Worm (Caenorhabditis elegans) whole organism, young adult: ENCODE measurements around the gene nhr-146.

Experiments
- D2030.7 ChIP-seq: fragments of 200-800 bp; sonication (Bioruptor generic); IDR thresholded peaks from 2 replicates; pipeline ENCODE4 v1.3.6; 2022; ENCODE audit warnings: missing genetic modification reagents, missing genetic modification characterization, missing compliant biosample characterization
- F23B12.7 ChIP-seq: sonication (generic microtip); optimal IDR thresholded peaks from 2 replicates; lab custom pipeline; 2017; ENCODE audit warnings: missing genetic modification characterization, mild to moderate bottlenecking, missing compliant biosample characterization, antibody characterized with exemption, moderate library complexity; ENCODE audit not compliant: insufficient read depth
- F39B2.1 ChIP-seq: fragments of 200-800 bp; sonication (Bioruptor generic); IDR thresholded peaks from 2 replicates; pipeline ENCODE4 v1.3.6; 2022; ENCODE audit warnings: missing genetic modification reagents, missing genetic modification characterization, missing compliant biosample characterization
- F52B5.7 ChIP-seq: sonication (generic microtip); optimal IDR thresholded peaks from 2 replicates; lab custom pipeline; 2016; ENCODE audit warnings: mild to moderate bottlenecking, missing genetic modification characterization, missing compliant biosample characterization
- K12H6.12 ChIP-seq: fragments of 200-800 bp; sonication (Bioruptor generic); optimal IDR thresholded peaks from 2 replicates; lab custom pipeline; 2018; ENCODE audit warnings: mild to moderate bottlenecking, missing genetic modification characterization, missing compliant biosample characterization
- T26A5.8 ChIP-seq: sonication (generic microtip); optimal IDR thresholded peaks from 2 replicates; lab custom pipeline; 2016; ENCODE audit warnings: missing genetic modification characterization, missing compliant biosample characterization
- Y53F4B.3 ChIP-seq: fragments of 200-800 bp; sonication (Bioruptor generic); IDR thresholded peaks from 2 replicates; pipeline ENCODE4 v1.3.6; 2022; ENCODE audit warnings: missing genetic modification reagents, missing genetic modification characterization, missing compliant biosample characterization
- Y53G8AR.9 ChIP-seq: fragments of 200-800 bp; sonication (Bioruptor generic); conservative IDR thresholded peaks from 2 replicates; pipeline ENCODE4 v1.3.6; 2022; ENCODE audit warnings: missing genetic modification reagents, missing genetic modification characterization, missing compliant biosample characterization
- athp-1 ChIP-seq: sonication (generic microtip); optimal IDR thresholded peaks from 2 replicates; lab custom pipeline; 2017; ENCODE audit warnings: mild to moderate bottlenecking, missing genetic modification characterization, missing compliant biosample characterization
- attf-3 ChIP-seq: fragments of 200-800 bp; sonication (Bioruptor generic); conservative IDR thresholded peaks from 2 replicates; pipeline ENCODE4 v1.3.6; 2022; ENCODE audit warnings: missing genetic modification reagents, missing genetic modification characterization, missing compliant biosample characterization
- attf-5 ChIP-seq: fragments of 200-800 bp; sonication (Bioruptor generic); optimal IDR thresholded peaks from 2 replicates; lab custom pipeline; 2018; ENCODE audit warnings: mild to moderate bottlenecking, missing genetic modification characterization, missing compliant biosample characterization
- cebp-2 ChIP-seq: fragments of 200-800 bp; sonication (Bioruptor generic); IDR thresholded peaks from 2 replicates; pipeline ENCODE4 v1.3.6; 2022; ENCODE audit warnings: missing genetic modification characterization, missing compliant biosample characterization
- ceh-100 ChIP-seq: fragments of 200-800 bp; sonication (Bioruptor generic); IDR thresholded peaks from 2 replicates; pipeline ENCODE4 v1.3.6; 2022; ENCODE audit warnings: missing genetic modification reagents, missing genetic modification characterization, missing compliant biosample characterization
- ceh-27 ChIP-seq: fragments of 200-800 bp; sonication (Bioruptor generic); optimal IDR thresholded peaks from 2 replicates; lab custom pipeline; 2018; ENCODE audit warnings: mild to moderate bottlenecking, missing genetic modification characterization, moderate library complexity, missing compliant biosample characterization
- ceh-79 ChIP-seq: sonication (generic microtip); optimal IDR thresholded peaks from 2 replicates; lab custom pipeline; 2017; ENCODE audit warnings: mild to moderate bottlenecking, missing genetic modification characterization, missing compliant biosample characterization
- chd-7 ChIP-seq: sonication (generic microtip); optimal IDR thresholded peaks from 2 replicates; lab custom pipeline; 2016; ENCODE audit warnings: mild to moderate bottlenecking, missing genetic modification characterization, moderate library complexity, missing compliant biosample characterization
- efl-1 ChIP-seq: fragments of 150-350 bp; optimal IDR thresholded peaks from 2 replicates; lab custom pipeline; 2014; ENCODE audit warnings: missing biosample characterization, missing genetic modification reagents, missing genetic modification characterization
- ets-4 ChIP-seq: fragments of 200-800 bp; sonication (Bioruptor generic); optimal IDR thresholded peaks from 2 replicates; lab custom pipeline; 2018; ENCODE audit warnings: mild to moderate bottlenecking, missing genetic modification characterization, missing compliant biosample characterization
- hmg-1.2 ChIP-seq: fragments of 200-800 bp; sonication (Bioruptor generic); IDR thresholded peaks from 2 replicates; pipeline ENCODE4 v1.3.6; 2022; ENCODE audit warnings: missing genetic modification reagents, missing genetic modification characterization, missing compliant biosample characterization
- hmg-20 ChIP-seq: fragments of 200-800 bp; sonication (Bioruptor generic); IDR thresholded peaks from 2 replicates; pipeline ENCODE4 v1.3.6; 2022; ENCODE audit warnings: missing genetic modification reagents, missing genetic modification characterization, missing compliant biosample characterization
- lin-40 ChIP-seq: sonication (generic microtip); optimal IDR thresholded peaks from 2 replicates; lab custom pipeline; 2016; ENCODE audit warnings: missing genetic modification characterization, mild to moderate bottlenecking, missing compliant biosample characterization, missing genotype, missing genetic modification reagents
- lin-54 ChIP-seq: fragments of 200-800 bp; sonication (Bioruptor generic); optimal IDR thresholded peaks from 2 replicates; lab custom pipeline; 2018; ENCODE audit warnings: mild to moderate bottlenecking, missing genetic modification characterization, missing compliant biosample characterization
- lir-1 ChIP-seq: fragments of 200-800 bp; sonication (Bioruptor generic); conservative IDR thresholded peaks from 2 replicates; pipeline ENCODE4 v1.3.6; 2022; ENCODE audit warnings: missing genetic modification reagents, missing genetic modification characterization, missing compliant biosample characterization
- lsy-27 ChIP-seq: sonication (generic microtip); optimal IDR thresholded peaks from 2 replicates; lab custom pipeline; 2017; ENCODE audit warnings: missing genetic modification characterization, mild to moderate bottlenecking, missing compliant biosample characterization, antibody characterized with exemption, missing genotype, borderline replicate concordance; ENCODE audit not compliant: insufficient read depth
- madf-10 ChIP-seq: sonication (generic microtip); optimal IDR thresholded peaks from 2 replicates; lab custom pipeline; 2016; ENCODE audit warnings: mild to moderate bottlenecking, missing genetic modification characterization, missing compliant biosample characterization
- madf-6 ChIP-seq: fragments of 200-800 bp; sonication (Bioruptor generic); IDR thresholded peaks from 2 replicates; pipeline ENCODE4 v1.3.6; 2022; ENCODE audit warnings: missing genetic modification reagents, missing genetic modification characterization, missing compliant biosample characterization
- nfya-2 ChIP-seq: fragments of 200-800 bp; sonication (Bioruptor generic); IDR thresholded peaks from 2 replicates; pipeline ENCODE4 v1.3.6; 2022; ENCODE audit warnings: missing genetic modification reagents, missing genetic modification characterization, missing compliant biosample characterization
- nhr-120 ChIP-seq: fragments of 200-800 bp; sonication (Bioruptor generic); IDR thresholded peaks from 2 replicates; pipeline ENCODE4 v1.3.6; 2022; ENCODE audit warnings: missing genetic modification characterization, missing compliant biosample characterization
- nhr-80 ChIP-seq: sonication (generic microtip); optimal IDR thresholded peaks from 2 replicates; lab custom pipeline; 2016; ENCODE audit warnings: missing genetic modification characterization, missing compliant biosample characterization
- nhr-90 ChIP-seq: sonication (generic microtip); optimal IDR thresholded peaks from 2 replicates; lab custom pipeline; 2016; ENCODE audit warnings: missing genotype, mild to moderate bottlenecking, missing genetic modification characterization, missing compliant biosample characterization
- snpc-1.1 ChIP-seq: sonication (generic microtip); optimal IDR thresholded peaks from 2 replicates; lab custom pipeline; 2017; ENCODE audit warnings: missing genetic modification characterization, mild to moderate bottlenecking, missing compliant biosample characterization, antibody characterized with exemption, moderate library complexity, missing genotype, missing genetic modification reagents; ENCODE audit not compliant: insufficient read depth
- zim-3 ChIP-seq: sonication (generic microtip); optimal IDR thresholded peaks from 2 replicates; lab custom pipeline; 2017; ENCODE audit warnings: mild to moderate bottlenecking, missing genetic modification characterization, moderate library complexity, missing compliant biosample characterization
- ztf-18 ChIP-seq: sonication (generic microtip); optimal IDR thresholded peaks from 2 replicates; lab custom pipeline; 2016; ENCODE audit warnings: missing genotype, mild to moderate bottlenecking, missing genetic modification characterization, missing compliant biosample characterization

Gene nhr-146

ce11 chrIV:1619519-1620311, 6.9 kb upstream of the nhr-146 start, which contains the start of gene nhr-92:
Gene nhr-92 (plus strand): TSS chrIV:1620094.
- no peak for TF ChIP-seq Y53G8AR.9 (GFP tag; lab: Robert Waterston, UW)
- peak; percentile 11; the same call in 1 of the 2 replicates for TF ChIP-seq hmg-1.2 (GFP tag; lab: Robert Waterston, UW)
- TF ChIP-seq hmg-20 (GFP tag; lab: Robert Waterston, UW), result no peak
- peak; percentile 7 for TF ChIP-seq attf-5
- no peak for TF ChIP-seq chd-7 (tag; lab: Kevin White, UChicago)
- no peak for TF ChIP-seq F52B5.7 (tag; lab: Kevin White, UChicago)
- peak; percentile 13 for TF ChIP-seq nhr-80 (tag; lab: Kevin White, UChicago)
- no peak for TF ChIP-seq cebp-2 (GFP tag; lab: Robert Waterston, UW)
- no peak for TF ChIP-seq F39B2.1 (GFP tag; lab: Robert Waterston, UW)
- no peak for TF ChIP-seq snpc-1.1 (tag; lab: Kevin White, UChicago)
- no peak for TF ChIP-seq D2030.7 (GFP tag; lab: Robert Waterston, UW)
- TF ChIP-seq nfya-2 (GFP tag; lab: Robert Waterston, UW), result no peak
- no peak for TF ChIP-seq F23B12.7 (tag; lab: Kevin White, UChicago)
- no peak for TF ChIP-seq nhr-90
- no peak for TF ChIP-seq efl-1 (GFP tag; lab: Kevin White, UChicago)

DNA sequence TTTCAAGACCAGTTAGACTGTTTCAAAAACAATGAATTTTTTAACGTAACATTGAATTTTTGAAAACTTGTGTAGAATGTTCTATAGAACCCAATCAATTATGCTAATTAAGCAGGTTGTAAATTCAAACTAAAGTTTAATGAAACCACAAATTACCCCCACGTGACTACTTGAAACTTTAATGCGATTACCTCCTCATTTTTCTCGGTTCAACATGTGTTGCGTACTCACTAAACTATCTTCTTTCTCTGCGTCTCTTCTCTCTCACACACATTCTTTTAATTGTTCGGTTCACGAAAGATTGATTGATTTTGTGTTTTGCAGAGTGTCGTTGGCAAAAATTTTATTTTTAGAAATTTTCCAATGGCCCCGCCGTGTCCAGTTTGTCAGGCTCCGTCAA, 2.9 kb upstream of the nhr-146 start, which contains the start of gene nhr-87:
Gene nhr-87 (plus strand): TSS at position 318 of the 400 bp plus-strand sequence.
- TF ChIP-seq F23B12.7 (tag; lab: Kevin White, UChicago) (no peak), athp-1 (tag; lab: Kevin White, UChicago) (no peak), attf-3 (GFP tag; lab: Robert Waterston, UW) (no peak), lin-54 (GFP tag; lab: Kevin White, UChicago) (no peak), ceh-27 (GFP tag; lab: Kevin White, UChicago) (peak; percentile 30), Y53F4B.3 (GFP tag; lab: Robert Waterston, UW) (no peak), K12H6.12 (tag; lab: Kevin White, UChicago) (no peak), lin-40 (tag; lab: Kevin White, UChicago) (peak; percentile 20), ceh-79 (tag; lab: Kevin White, UChicago) (no peak), hmg-1.2 (GFP tag; lab: Robert Waterston, UW) (peak; percentile 30; the same call in 1 of the 2 replicates)

DNA sequence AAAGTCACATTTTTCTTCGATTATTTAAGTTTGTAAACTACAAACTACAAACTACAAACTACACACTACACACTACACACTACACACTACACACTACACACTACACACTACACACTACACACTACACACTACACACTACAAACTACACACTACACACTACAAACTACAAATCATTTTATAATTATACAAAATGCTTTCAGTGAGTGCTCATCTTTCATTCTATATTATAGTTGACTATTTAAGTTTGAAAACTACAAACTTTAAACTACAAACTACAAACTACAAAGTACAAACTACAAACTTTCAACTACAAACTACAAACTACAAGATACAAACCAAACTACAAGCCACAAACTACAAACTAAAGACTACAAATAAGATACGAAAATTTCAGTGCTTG, 2.2 kb upstream of the nhr-146 start:
- TF ChIP-seq madf-6, result no peak
- TF ChIP-seq madf-10 (tag; lab: Kevin White, UChicago), result no peak
- TF ChIP-seq lsy-27 (tag; lab: Kevin White, UChicago), result no peak
- no peak for TF ChIP-seq ztf-18 (tag; lab: Kevin White, UChicago)
- no peak for TF ChIP-seq zim-3 (tag; lab: Kevin White, UChicago)
- TF ChIP-seq ets-4 (GFP tag; lab: Kevin White, UChicago), result no peak
- no peak for TF ChIP-seq lir-1
- no peak for TF ChIP-seq cebp-2 (GFP tag; lab: Robert Waterston, UW)
- no peak for TF ChIP-seq ceh-100 (GFP tag; lab: Robert Waterston, UW)

DNA sequence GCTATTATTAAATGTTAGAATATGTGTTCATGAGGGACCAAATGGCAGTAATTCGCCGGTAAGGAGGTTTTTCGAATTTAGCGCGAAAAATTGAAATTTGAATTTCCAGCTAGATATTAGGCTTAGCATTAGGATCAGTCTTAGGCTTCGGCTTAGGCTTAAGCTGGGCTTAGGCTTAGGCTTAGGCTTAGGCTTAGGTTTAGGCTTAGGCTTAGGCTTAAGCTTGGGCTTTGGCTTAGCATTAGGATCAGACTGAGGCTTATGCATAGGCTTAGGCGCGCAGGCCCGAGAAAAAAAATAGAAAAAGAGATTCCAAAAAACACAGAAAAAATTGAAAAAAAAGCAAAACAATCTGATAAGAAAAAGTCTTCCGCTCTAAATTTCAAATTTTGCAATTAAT, 1.7 kb downstream of the nhr-146 start:
- no peak for TF ChIP-seq T26A5.8 (tag; lab: Kevin White, UChicago)
- TF ChIP-seq hmg-1.2 (GFP tag; lab: Robert Waterston, UW), result no peak
- no peak for TF ChIP-seq nhr-120 (GFP tag; lab: Robert Waterston, UW)
- TF ChIP-seq cebp-2 (GFP tag; lab: Robert Waterston, UW), result 0 out of 2 replicates have a peak, but pooled peaks have one; percentile 59
- no peak for TF ChIP-seq Y53F4B.3 (GFP tag; lab: Robert Waterston, UW)
- TF ChIP-seq nfya-2 (GFP tag; lab: Robert Waterston, UW), result no peak
- TF ChIP-seq, all 124 proteins: peak for 1
